Fruit fly (Drosophila melanogaster) whole organism, prepupa: ENCODE measurements around the gene CG11983.

Experiments
- Blimp-1 ChIP-seq: fragments of 200-800 bp; sonication (Bioruptor generic); optimal IDR thresholded peaks from 3 replicates; lab custom pipeline; 2017; ENCODE audit warnings: missing biosample characterization, missing genetic modification characterization, mild to moderate bottlenecking, moderate library complexity, missing genetic modification reagents
- CG10669 ChIP-seq: fragments of 200-800 bp; sonication (Bioruptor generic); optimal IDR thresholded peaks from 3 replicates; lab custom pipeline; 2018; ENCODE audit warnings: missing biosample characterization, mild to moderate bottlenecking, missing genetic modification characterization, moderate library complexity
- CG11294 ChIP-seq: fragments of 200-800 bp; sonication (Bioruptor generic); IDR thresholded peaks from 2 replicates; pipeline ENCODE4 v1.3.6; 2022; ENCODE audit warnings: missing biosample characterization, missing genetic modification characterization
- CG11762 ChIP-seq: fragments of 200-800 bp; sonication (Bioruptor generic); optimal IDR thresholded peaks from 3 replicates; lab custom pipeline; 2016; ENCODE audit warnings: missing biosample characterization, missing genetic modification characterization; ENCODE audit not compliant: insufficient read depth
- CG11902 ChIP-seq: fragments of 200-800 bp; sonication (Bioruptor generic); optimal IDR thresholded peaks from 3 replicates; lab custom pipeline; 2016; ENCODE audit warnings: missing biosample characterization, missing genetic modification characterization
- CG15336 ChIP-seq: fragments of 200-800 bp; sonication (Bioruptor generic); IDR thresholded peaks from 2 replicates; pipeline ENCODE4 v1.3.6; 2022; ENCODE audit warnings: missing biosample characterization, missing genetic modification characterization
- CG1621 ChIP-seq: fragments of 200-800 bp; sonication (Bioruptor generic); optimal IDR thresholded peaks from 3 replicates; lab custom pipeline; 2018; ENCODE audit warnings: missing biosample characterization, mild to moderate bottlenecking, missing genetic modification characterization
- CG16779 ChIP-seq: fragments of 200-800 bp; sonication (Bioruptor generic); optimal IDR thresholded peaks from 3 replicates; lab custom pipeline; 2017; ENCODE audit warnings: missing biosample characterization, mild to moderate bottlenecking, missing genetic modification characterization
- CG31627 ChIP-seq: fragments of 200-800 bp; sonication (Bioruptor generic); optimal IDR thresholded peaks from 3 replicates; lab custom pipeline; 2016; ENCODE audit warnings: missing biosample characterization, missing genetic modification characterization
- CG34406 ChIP-seq: fragments of 200-800 bp; sonication (Bioruptor generic); optimal IDR thresholded peaks from 3 replicates; lab custom pipeline; 2016; ENCODE audit warnings: missing biosample characterization, missing genetic modification characterization
- CG4318 ChIP-seq: fragments of 200-800 bp; sonication (Bioruptor generic); optimal IDR thresholded peaks from 3 replicates; lab custom pipeline; 2017; ENCODE audit warnings: missing biosample characterization, mild to moderate bottlenecking, missing genetic modification characterization
- CG6163 ChIP-seq: fragments of 200-800 bp; sonication (Bioruptor generic); IDR thresholded peaks from 3 replicates; pipeline ENCODE4 v1.3.6; 2022; ENCODE audit warnings: missing biosample characterization, missing genetic modification characterization
- CG6276 ChIP-seq: fragments of 200-800 bp; sonication (Bioruptor generic); optimal IDR thresholded peaks from 2 replicates; lab custom pipeline; 2017; ENCODE audit warnings: missing biosample characterization, mild to moderate bottlenecking, missing genetic modification characterization
- CG6792 ChIP-seq: fragments of 200-800 bp; sonication (Bioruptor generic); optimal IDR thresholded peaks from 3 replicates; lab custom pipeline; 2016; ENCODE audit warnings: missing biosample characterization, missing genetic modification characterization
- CG6854 ChIP-seq: fragments of 200-800 bp; sonication (Bioruptor generic); optimal IDR thresholded peaks from 2 replicates; lab custom pipeline; 2017; ENCODE audit warnings: missing biosample characterization, mild to moderate bottlenecking, missing genetic modification characterization
- CG8119 ChIP-seq: fragments of 200-800 bp; sonication (Bioruptor generic); IDR thresholded peaks from 3 replicates; pipeline ENCODE4 v1.3.6; 2022; ENCODE audit warnings: missing biosample characterization, missing genetic modification characterization
- CG8319 ChIP-seq: fragments of 200-800 bp; sonication (Bioruptor generic); optimal IDR thresholded peaks from 3 replicates; lab custom pipeline; 2016; ENCODE audit warnings: missing biosample characterization, missing genetic modification characterization
- CG8632 ChIP-seq: fragments of 200-800 bp; sonication (Bioruptor generic); optimal IDR thresholded peaks from 3 replicates; lab custom pipeline; 2016; ENCODE audit warnings: missing biosample characterization, missing genetic modification characterization
- CG9139 ChIP-seq: fragments of 200-800 bp; sonication (Bioruptor generic); optimal IDR thresholded peaks from 3 replicates; lab custom pipeline; 2017; ENCODE audit warnings: missing biosample characterization, mild to moderate bottlenecking, missing genetic modification characterization
- Eip75B ChIP-seq: fragments of 200-800 bp; sonication (Bioruptor generic); optimal IDR thresholded peaks from 3 replicates; lab custom pipeline; 2016; ENCODE audit warnings: missing biosample characterization, missing genetic modification characterization
- Eip78C ChIP-seq: fragments of 200-800 bp; sonication (Bioruptor generic); peaks from one replicate; lab custom pipeline; 2016; ENCODE audit warnings: missing biosample characterization, missing genetic modification characterization
- Eip93F ChIP-seq: fragments of 200-800 bp; sonication (Bioruptor generic); optimal IDR thresholded peaks from 2 replicates; lab custom pipeline; 2016; ENCODE audit warnings: missing biosample characterization, mild to moderate bottlenecking, missing genetic modification characterization
- Ets21C ChIP-seq: fragments of 200-800 bp; sonication (Bioruptor generic); optimal IDR thresholded peaks from 3 replicates; lab custom pipeline; 2016; ENCODE audit warnings: missing biosample characterization, missing genetic modification characterization
- Ets96B ChIP-seq: fragments of 200-800 bp; optimal IDR thresholded peaks from 2 replicates; lab custom pipeline; 2019; ENCODE audit warnings: missing biosample characterization, mild to moderate bottlenecking, missing genetic modification characterization, moderate library complexity
- Hr38 ChIP-seq: sonication (Bioruptor generic); optimal IDR thresholded peaks from 2 replicates; lab custom pipeline; 2016; ENCODE audit warnings: missing biosample characterization, missing genetic modification characterization
- Hr39 ChIP-seq: fragments of 200-800 bp; sonication (Bioruptor generic); optimal IDR thresholded peaks from 2 replicates; lab custom pipeline; 2016; ENCODE audit warnings: missing biosample characterization, missing genetic modification characterization
- Hr4 ChIP-seq: fragments of 200-800 bp; sonication (Bioruptor generic); optimal IDR thresholded peaks from 3 replicates; lab custom pipeline; 2016; ENCODE audit warnings: missing biosample characterization, missing genetic modification characterization
- Lpt ChIP-seq: fragments of 200-800 bp; sonication (Bioruptor generic); optimal IDR thresholded peaks from 3 replicates; lab custom pipeline; 2016; ENCODE audit warnings: missing biosample characterization, missing genetic modification characterization
- Met ChIP-seq: fragments of 200-800 bp; sonication (Bioruptor generic); optimal IDR thresholded peaks from 3 replicates; lab custom pipeline; 2016; ENCODE audit warnings: missing biosample characterization, missing genetic modification characterization
- OdsH ChIP-seq: fragments of 200-800 bp; sonication (Bioruptor generic); optimal IDR thresholded peaks from 3 replicates; lab custom pipeline; 2016; ENCODE audit warnings: missing biosample characterization, missing genetic modification characterization
- Smox ChIP-seq: fragments of 200-800 bp; sonication (Bioruptor generic); optimal IDR thresholded peaks from 3 replicates; lab custom pipeline; 2016; ENCODE audit warnings: missing biosample characterization, missing genetic modification characterization
- Sox102F ChIP-seq: fragments of 200-800 bp; sonication (Bioruptor generic); optimal IDR thresholded peaks from 2 replicates; lab custom pipeline; 2016; ENCODE audit warnings: missing biosample characterization, mild to moderate bottlenecking, missing genetic modification characterization
- Sox15 ChIP-seq: fragments of 200-800 bp; sonication (Bioruptor generic); optimal IDR thresholded peaks from 3 replicates; lab custom pipeline; 2016; ENCODE audit warnings: missing biosample characterization, missing genetic modification characterization
- achi ChIP-seq: fragments of 200-800 bp; sonication (Bioruptor generic); optimal IDR thresholded peaks from 3 replicates; lab custom pipeline; 2016; ENCODE audit warnings: missing biosample characterization, missing genetic modification characterization
- cyc ChIP-seq: fragments of 200-800 bp; sonication (Bioruptor generic); optimal IDR thresholded peaks from 3 replicates; lab custom pipeline; 2016; ENCODE audit warnings: missing biosample characterization, missing genetic modification characterization
- dac ChIP-seq: fragments of 200-800 bp; sonication (Bioruptor generic); optimal IDR thresholded peaks from 2 replicates; lab custom pipeline; 2017; ENCODE audit warnings: missing biosample characterization, mild to moderate bottlenecking, missing genetic modification characterization
- dsx ChIP-seq: fragments of 200-800 bp; optimal IDR thresholded peaks from 3 replicates; lab custom pipeline; 2019; ENCODE audit warnings: missing biosample characterization, mild to moderate bottlenecking, missing genetic modification characterization, moderate library complexity; ENCODE audit not compliant: poor library complexity, severe bottlenecking
- eg ChIP-seq: fragments of 200-800 bp; sonication (Bioruptor generic); IDR thresholded peaks from 3 replicates; pipeline ENCODE4 v1.3.6; 2022; ENCODE audit warnings: missing biosample characterization, missing genetic modification characterization
- esn ChIP-seq: fragments of 200-800 bp; sonication (Bioruptor generic); optimal IDR thresholded peaks from 2 replicates; lab custom pipeline; 2016; ENCODE audit warnings: missing biosample characterization, mild to moderate bottlenecking, missing genetic modification characterization, moderate library complexity
- fd59A ChIP-seq: fragments of 200-800 bp; sonication (Bioruptor generic); optimal IDR thresholded peaks from 2 replicates; lab custom pipeline; 2017; ENCODE audit warnings: missing biosample characterization, mild to moderate bottlenecking, missing genetic modification characterization, missing genetic modification reagents
- fd85E ChIP-seq: fragments of 200-800 bp; sonication (Bioruptor generic); optimal IDR thresholded peaks from 3 replicates; lab custom pipeline; 2016; ENCODE audit warnings: missing biosample characterization, missing genetic modification characterization
- fkh ChIP-seq: fragments of 200-800 bp; sonication (Bioruptor generic); optimal IDR thresholded peaks from 3 replicates; lab custom pipeline; 2017; ENCODE audit warnings: missing biosample characterization, mild to moderate bottlenecking, missing genetic modification characterization, moderate library complexity
- lz ChIP-seq: fragments of 200-800 bp; sonication (Bioruptor generic); optimal IDR thresholded peaks from 3 replicates; lab custom pipeline; 2016; ENCODE audit warnings: missing biosample characterization, missing genetic modification characterization
- net ChIP-seq: fragments of 200-800 bp; sonication (Bioruptor generic); optimal IDR thresholded peaks from 3 replicates; lab custom pipeline; 2016; ENCODE audit warnings: missing biosample characterization, missing genetic modification characterization
- pdm3 ChIP-seq: fragments of 200-800 bp; sonication (Bioruptor generic); optimal IDR thresholded peaks from 3 replicates; lab custom pipeline; 2016; ENCODE audit warnings: missing biosample characterization, missing genetic modification characterization
- salr ChIP-seq, 2 experiments: fragments of 200-800 bp; sonication (Bioruptor generic); optimal IDR thresholded peaks; 3 replicates each; lab custom pipeline; 2016 to 2018; ENCODE audit warnings: missing biosample characterization in 2 of 2, missing genetic modification characterization in 2 of 2, mild to moderate bottlenecking in 1 of 2
- spab ChIP-seq: fragments of 200-800 bp; sonication (Bioruptor generic); optimal IDR thresholded peaks from 2 replicates; lab custom pipeline; 2017; ENCODE audit warnings: missing biosample characterization, mild to moderate bottlenecking, missing genetic modification characterization, missing genetic modification reagents
- svp ChIP-seq: fragments of 200-800 bp; sonication (Bioruptor generic); peaks from one replicate; lab custom pipeline; 2016; ENCODE audit warnings: missing biosample characterization, missing genetic modification characterization
- topi ChIP-seq: fragments of 200-800 bp; sonication (Bioruptor generic); optimal IDR thresholded peaks from 3 replicates; lab custom pipeline; 2016; ENCODE audit warnings: missing biosample characterization, missing genetic modification characterization
- vri ChIP-seq: fragments of 200-800 bp; sonication (Bioruptor generic); optimal IDR thresholded peaks from 3 replicates; lab custom pipeline; 2016; ENCODE audit warnings: missing biosample characterization, mild to moderate bottlenecking, missing genetic modification characterization

The CG11983 gene

DNA sequence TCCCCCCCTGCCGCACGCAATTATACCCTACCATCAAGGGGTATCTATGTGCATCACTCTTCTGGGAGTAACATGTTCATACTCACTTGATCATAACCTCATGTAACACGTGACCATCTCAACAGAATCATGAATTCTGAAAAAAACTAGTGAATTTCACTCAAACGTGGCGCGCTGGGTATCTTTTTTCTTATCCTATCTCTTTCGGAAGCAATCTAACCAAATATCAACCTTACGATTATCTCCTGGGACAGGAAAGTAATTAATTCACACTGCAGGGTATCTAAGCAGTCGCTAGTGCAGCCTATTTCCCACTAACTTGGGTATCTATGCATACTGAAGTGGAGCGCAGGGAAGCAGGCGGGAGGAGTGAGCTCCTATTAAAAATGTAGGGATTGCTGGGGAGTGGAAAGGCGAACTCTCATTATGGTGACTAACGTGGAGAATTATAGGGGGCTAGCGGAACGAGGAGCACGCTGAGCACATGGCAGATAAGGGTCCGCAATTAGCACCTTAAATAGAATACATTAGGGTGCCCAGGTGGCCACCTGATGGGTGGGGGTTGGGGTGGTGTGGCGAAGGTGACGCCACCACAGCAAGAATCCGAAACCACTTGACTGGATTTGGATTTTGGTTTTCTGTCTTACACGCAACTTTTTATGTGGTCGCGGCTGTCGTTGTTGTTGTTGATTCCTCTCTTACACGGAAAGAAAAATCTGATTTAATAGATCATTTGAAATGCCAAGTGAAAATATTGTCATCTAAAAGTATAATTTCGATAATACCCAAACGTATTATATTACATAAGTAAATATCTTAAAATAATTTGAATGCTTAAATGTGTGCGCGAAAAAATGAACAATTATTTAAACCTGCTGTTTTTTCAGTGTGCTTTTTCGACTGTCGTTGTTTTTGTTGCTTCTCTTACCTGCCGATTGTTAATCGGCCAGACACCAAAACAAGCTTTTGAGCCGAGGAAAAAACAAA is 47.3 kb downstream of the CG11983 start:
- TF ChIP-seq CG11762 (GFP tag; lab: Kevin White, UChicago) = peak; percentile 80
- peak; percentile 47 to 79 for TF ChIP-seq salr (GFP tag; optimal IDR thresholded peaks at IDR 0.05; lab: Kevin White, UChicago)
- TF ChIP-seq Eip78C = peak; percentile 99
- TF ChIP-seq CG8119 = no peak
- peak; percentile 69 for TF ChIP-seq fd85E (GFP tag; lab: Kevin White, UChicago)
- peak; percentile 58 for TF ChIP-seq dac (GFP tag; lab: Kevin White, UChicago)
- peak; percentile 93 for TF ChIP-seq Met
- peak; percentile 86 for TF ChIP-seq Eip75B (GFP tag; lab: Kevin White, UChicago)
- TF ChIP-seq CG8319 (GFP tag; lab: Kevin White, UChicago) = peak; percentile 68
- peak; percentile 90 for TF ChIP-seq cyc (GFP tag; lab: Kevin White, UChicago)
- peak; percentile 94 for TF ChIP-seq svp (GFP tag; lab: Kevin White, UChicago)
- TF ChIP-seq Smox = peak; percentile 93
- TF ChIP-seq esn (GFP tag; lab: Kevin White, UChicago) = peak; percentile 94
- peak; percentile 85 for TF ChIP-seq CG9139 (GFP tag; lab: Kevin White, UChicago)
- TF ChIP-seq vri (GFP tag; lab: Kevin White, UChicago) = peak; percentile 94
- TF ChIP-seq eg = no peak
- TF ChIP-seq dsx = peak; percentile 93
- peak; percentile 81 for TF ChIP-seq CG11902 (GFP tag; lab: Kevin White, UChicago)
- TF ChIP-seq CG16779 (tag; lab: Kevin White, UChicago) = peak; percentile 78
- TF ChIP-seq CG15336 = no peak
- peak; percentile 70 for TF ChIP-seq fd59A (GFP tag; lab: Kevin White, UChicago)
- no peak for TF ChIP-seq CG6163 (GFP tag; lab: Robert Waterston, UW)
- TF ChIP-seq achi (GFP tag; lab: Kevin White, UChicago) = peak; percentile 91
- peak; percentile 72 for TF ChIP-seq Blimp-1 (GFP tag; lab: Kevin White, UChicago)
- TF ChIP-seq CG6792 (GFP tag; lab: Kevin White, UChicago) = peak; percentile 86
- peak; percentile 89 for TF ChIP-seq CG6276 (GFP tag; lab: Kevin White, UChicago)
- TF ChIP-seq lz (GFP tag; lab: Kevin White, UChicago) = peak; percentile 90
- TF ChIP-seq CG34406 (GFP tag; lab: Kevin White, UChicago) = peak; percentile 90
- TF ChIP-seq Sox102F (GFP tag; lab: Kevin White, UChicago) = peak; percentile 90
- peak; percentile 88 for TF ChIP-seq Hr39
- TF ChIP-seq Eip93F = peak; percentile 89
- TF ChIP-seq spab (GFP tag; lab: Kevin White, UChicago) = peak; percentile 83
- TF ChIP-seq Ets21C (GFP tag; lab: Kevin White, UChicago) = peak; percentile 76
- peak; percentile 66 for TF ChIP-seq Lpt
- peak; percentile 77 for TF ChIP-seq CG4318 (GFP tag; lab: Kevin White, UChicago)
- TF ChIP-seq CG11294 (GFP tag; lab: Robert Waterston, UW) = no peak
- peak; percentile 82 for TF ChIP-seq CG6854
- TF ChIP-seq pdm3 (GFP tag; lab: Kevin White, UChicago) = peak; percentile 87
- peak; percentile 91 for TF ChIP-seq OdsH (GFP tag; lab: Kevin White, UChicago)
- peak; percentile 89 for TF ChIP-seq CG31627 (GFP tag; lab: Kevin White, UChicago)
- peak; percentile 87 for TF ChIP-seq net (GFP tag; lab: Kevin White, UChicago)
- peak; percentile 80 for TF ChIP-seq Hr4
- no peak for TF ChIP-seq Hr38 (GFP tag; lab: Kevin White, UChicago)
- TF ChIP-seq topi (GFP tag; lab: Kevin White, UChicago) = peak; percentile 96
- peak; percentile 90 for TF ChIP-seq CG8632
- peak; percentile 29 for TF ChIP-seq fkh
- TF ChIP-seq CG10669 (GFP tag; lab: Kevin White, UChicago) = peak; percentile 86
- peak; percentile 54 for TF ChIP-seq CG1621
- peak; percentile 80 for TF ChIP-seq Sox15 (GFP tag; lab: Kevin White, UChicago)
- TF ChIP-seq Ets96B = peak; percentile 89
